Fruit fly (Drosophila melanogaster) whole organism, pupa: ENCODE data around the gene XNP.

Experiments
- CG10348 ChIP-seq: fragments of 200-800 bp; sonication (Bioruptor generic); IDR thresholded peaks from 2 replicates; pipeline ENCODE4 v1.3.6; 2022; ENCODE audit warnings: missing biosample characterization, missing genetic modification characterization
- CG12605 ChIP-seq: fragments of 200-800 bp; sonication (Bioruptor generic); IDR thresholded peaks from 2 replicates; pipeline ENCODE4 v1.3.6; 2022; ENCODE audit warnings: missing biosample characterization, missing genetic modification characterization
- CG13204 ChIP-seq: fragments of 200-800 bp; sonication (Bioruptor generic); optimal IDR thresholded peaks from 2 replicates; lab custom pipeline; 2018; ENCODE audit warnings: missing biosample characterization, mild to moderate bottlenecking, missing genetic modification characterization, moderate library complexity
- CG14655 ChIP-seq: fragments of 200-800 bp; sonication (Bioruptor generic); optimal IDR thresholded peaks from 3 replicates; lab custom pipeline; 2017; ENCODE audit warnings: mild to moderate bottlenecking, missing biosample characterization, missing genetic modification reagents, missing genetic modification characterization
- CG15710 ChIP-seq: fragments of 200-800 bp; sonication (Bioruptor generic); optimal IDR thresholded peaks from 2 replicates; lab custom pipeline; 2018; ENCODE audit warnings: missing biosample characterization, mild to moderate bottlenecking, missing genetic modification characterization, moderate library complexity
- CG17806 ChIP-seq: fragments of 200-800 bp; sonication (Bioruptor generic); optimal IDR thresholded peaks from 2 replicates; lab custom pipeline; 2018; ENCODE audit warnings: missing biosample characterization, mild to moderate bottlenecking, missing genetic modification characterization, moderate library complexity
- CG32121 ChIP-seq: fragments of 200-800 bp; sonication (Bioruptor generic); IDR thresholded peaks from 2 replicates; pipeline ENCODE4 v1.3.6; 2022; ENCODE audit warnings: missing biosample characterization, missing genetic modification characterization
- CG34367 ChIP-seq: fragments of 200-800 bp; sonication (Bioruptor generic); optimal IDR thresholded peaks from 2 replicates; lab custom pipeline; 2018; ENCODE audit warnings: missing biosample characterization, mild to moderate bottlenecking, missing genetic modification characterization
- CG4496 ChIP-seq: fragments of 200-800 bp; sonication (Bioruptor generic); IDR thresholded peaks from 3 replicates; pipeline ENCODE4 v1.3.6; 2022; ENCODE audit warnings: missing biosample characterization, missing genetic modification characterization
- CG8159 ChIP-seq: fragments of 200-800 bp; sonication (Bioruptor generic); optimal IDR thresholded peaks from 3 replicates; lab custom pipeline; 2018; ENCODE audit warnings: missing biosample characterization, mild to moderate bottlenecking, missing genetic modification characterization, moderate library complexity
- CG8301 ChIP-seq: fragments of 200-800 bp; sonication (Bioruptor generic); optimal IDR thresholded peaks from 2 replicates; lab custom pipeline; 2018; ENCODE audit warnings: missing biosample characterization, mild to moderate bottlenecking, missing genetic modification characterization
- CG9948 ChIP-seq: fragments of 200-800 bp; sonication (Bioruptor generic); optimal IDR thresholded peaks from 2 replicates; lab custom pipeline; 2018; ENCODE audit warnings: missing biosample characterization, mild to moderate bottlenecking, missing genetic modification characterization, moderate library complexity
- D1 ChIP-seq: fragments of 200-800 bp; sonication (Bioruptor generic); optimal IDR thresholded peaks from 2 replicates; lab custom pipeline; 2018; ENCODE audit warnings: missing biosample characterization, mild to moderate bottlenecking, missing genetic modification characterization, moderate library complexity
- EcR ChIP-seq: fragments of 200-800 bp; sonication (Bioruptor generic); optimal IDR thresholded peaks from 3 replicates; lab custom pipeline; 2019; ENCODE audit warnings: missing biosample characterization, missing genetic modification characterization, mild to moderate bottlenecking, moderate library complexity, missing genetic modification reagents
- Ets98B ChIP-seq: fragments of 200-800 bp; sonication (Bioruptor generic); IDR thresholded peaks from 2 replicates; pipeline ENCODE4 v1.3.6; 2022; ENCODE audit warnings: missing biosample characterization, missing genetic modification characterization
- Pif1A ChIP-seq: fragments of 200-800 bp; sonication (Bioruptor generic); optimal IDR thresholded peaks from 3 replicates; lab custom pipeline; 2016; ENCODE audit warnings: missing biosample characterization, missing genetic modification characterization
- Pif1B ChIP-seq: fragments of 200-800 bp; sonication (Bioruptor generic); optimal IDR thresholded peaks from 3 replicates; lab custom pipeline; 2016; ENCODE audit warnings: missing biosample characterization, missing genetic modification characterization
- Snoo ChIP-seq: fragments of 200-800 bp; sonication (Bioruptor generic); optimal IDR thresholded peaks from 3 replicates; lab custom pipeline; 2017; ENCODE audit warnings: missing biosample characterization, mild to moderate bottlenecking, missing genetic modification characterization, inconsistent platforms
- fd96Ca ChIP-seq: fragments of 200-800 bp; sonication (Bioruptor generic); IDR thresholded peaks from 3 replicates; pipeline ENCODE4 v1.3.6; 2022; ENCODE audit warnings: missing biosample characterization, missing genetic modification characterization
- gl ChIP-seq: fragments of 200-800 bp; sonication (Bioruptor generic); optimal IDR thresholded peaks from 2 replicates; lab custom pipeline; 2018; ENCODE audit warnings: missing biosample characterization, mild to moderate bottlenecking, missing genetic modification characterization
- rn ChIP-seq: fragments of 200-800 bp; sonication (Bioruptor generic); IDR thresholded peaks from 2 replicates; pipeline ENCODE4 v1.3.6; 2022; ENCODE audit warnings: missing biosample characterization, missing genetic modification characterization

XNP gene

dm6 chr3R:25448318-25448717 is 34.3 kb downstream of the XNP start:
- TF ChIP-seq fd96Ca (GFP tag; lab: Robert Waterston, UW) (no peak), CG34367 (no peak)

- TF ChIP-seq CG8159 (tag; lab: Kevin White, UChicago) (no peak), fd96Ca (GFP tag; lab: Robert Waterston, UW) (no peak), CG13204 (no peak), Ets98B (GFP tag; lab: Robert Waterston, UW) (no peak), CG4496 (no peak), gl (tag; lab: Kevin White, UChicago) (no peak), Pif1A (GFP tag; lab: Kevin White, UChicago) (no peak)
These were observed 35.2 kb downstream of the XNP start for dm6 chr3R:25447451-25447850.

- TF ChIP-seq CG13204: peak; percentile 82
- TF ChIP-seq rn (GFP tag; lab: Robert Waterston, UW): no peak
- TF ChIP-seq, all 21 proteins: peak for 1
These were observed 35.9 kb downstream of the XNP start for dm6 chr3R:25446482-25447300.

dm6 chr3R:25445546-25446400 is 36.9 kb downstream of the XNP start:
- TF ChIP-seq CG4496 (peak; percentile 94), fd96Ca (GFP tag; lab: Robert Waterston, UW) (peak; percentile 88), Ets98B (GFP tag; lab: Robert Waterston, UW) (peak; percentile 83), Pif1B (peak; percentile 89), CG15710 (tag; lab: Kevin White, UChicago) (peak; percentile 88), Pif1A (GFP tag; lab: Kevin White, UChicago) (peak; percentile 93), CG32121 (peak; percentile 87), CG14655 (GFP tag; lab: Kevin White, UChicago) (peak; percentile 91), rn (GFP tag; lab: Robert Waterston, UW) (peak; percentile 66), CG9948 (peak; percentile 93), CG12605 (peak; percentile 78; the same call in 1 of the 2 replicates), CG8301 (tag; lab: Kevin White, UChicago) (peak; percentile 90), Snoo (tag; lab: Kevin White, UChicago) (peak; percentile 66), CG8159 (tag; lab: Kevin White, UChicago) (peak; percentile 92), CG10348 (peak; percentile 69), EcR (GFP tag; lab: Kevin White, UChicago) (no peak), CG17806 (tag; lab: Kevin White, UChicago) (peak; percentile 90), CG34367 (peak; percentile 88), D1 (peak; percentile 83), gl (tag; lab: Kevin White, UChicago) (peak; percentile 71), CG13204 (peak; percentile 88)

- TF ChIP-seq CG15710 (tag; lab: Kevin White, UChicago) (no peak), CG9948 (no peak), rn (GFP tag; lab: Robert Waterston, UW) (no peak), fd96Ca (GFP tag; lab: Robert Waterston, UW) (no peak), CG14655 (GFP tag; lab: Kevin White, UChicago) (no peak), CG10348 (no peak), CG12605 (no peak), gl (tag; lab: Kevin White, UChicago) (no peak), CG34367 (no peak), Ets98B (GFP tag; lab: Robert Waterston, UW) (no peak)
These were observed 44.2 kb downstream of the XNP start for dm6 chr3R:25438353-25438986.

- no peak for TF ChIP-seq CG32121
- TF ChIP-seq Ets98B (GFP tag; lab: Robert Waterston, UW): no peak
- TF ChIP-seq CG4496: no peak
- TF ChIP-seq gl (tag; lab: Kevin White, UChicago): no peak
- TF ChIP-seq CG12605: no peak
- no peak for TF ChIP-seq CG9948
- TF ChIP-seq Pif1B: no peak
- TF ChIP-seq CG8159 (tag; lab: Kevin White, UChicago): no peak
- TF ChIP-seq CG15710 (tag; lab: Kevin White, UChicago): no peak
- no peak for TF ChIP-seq CG8301 (tag; lab: Kevin White, UChicago)
- TF ChIP-seq CG34367: no peak
- TF ChIP-seq, all 21 proteins: peak for 0
These were observed 45.3 kb downstream of the XNP start for dm6 chr3R:25437254-25437810.
